Fruit fly (Drosophila melanogaster) S2 (cell line): ENCODE results near the gene CG14400.

Source experiments
- CG8478 ChIP-seq: fragments of >200 bp; optimal IDR thresholded peaks from 2 replicates; lab custom pipeline; 2018
- CTCF ChIP-seq, 2 experiments: fragments of >200 bp; optimal IDR thresholded peaks; 2 replicates each; lab custom pipeline; 2018

The CG14400 gene

DNA sequence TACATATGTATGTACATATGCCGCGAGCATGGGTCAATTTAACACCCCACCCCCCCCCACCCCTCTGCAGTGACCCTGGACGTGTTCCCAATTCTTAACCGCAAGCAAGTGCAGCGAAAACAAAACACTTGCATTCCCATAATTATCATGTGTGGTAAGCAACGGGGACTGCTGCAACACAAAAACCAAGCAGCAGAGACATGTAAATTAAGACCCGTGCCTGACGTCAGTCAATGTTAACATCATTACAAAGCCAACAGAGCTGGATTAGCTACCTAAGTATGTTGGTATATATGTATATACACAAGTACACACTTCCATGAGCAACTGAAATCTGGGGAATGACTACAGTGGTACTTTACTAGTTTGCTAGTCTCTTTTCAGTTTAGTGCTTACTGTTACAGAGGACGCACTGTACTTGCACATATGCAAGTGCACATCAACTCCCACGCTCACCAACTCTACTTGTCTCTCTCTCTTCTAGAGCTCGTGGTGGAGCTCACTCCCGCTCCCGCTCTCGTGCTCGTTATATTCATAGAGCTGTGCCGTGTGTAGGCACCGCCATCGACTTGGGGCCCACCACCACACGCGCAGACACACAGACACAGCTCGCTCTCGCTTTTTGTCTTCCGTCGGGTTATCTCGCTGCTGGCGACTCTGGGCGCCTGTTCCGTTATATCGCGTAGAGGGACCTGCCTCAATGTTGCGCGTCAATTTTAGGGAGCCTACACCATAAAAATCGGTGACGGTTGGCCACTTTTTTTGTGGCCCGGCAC is 36.3 kb downstream of the CG14400 start:
- no peak for TF ChIP-seq CG8478 (lab: Kevin White, UChicago)

DNA sequence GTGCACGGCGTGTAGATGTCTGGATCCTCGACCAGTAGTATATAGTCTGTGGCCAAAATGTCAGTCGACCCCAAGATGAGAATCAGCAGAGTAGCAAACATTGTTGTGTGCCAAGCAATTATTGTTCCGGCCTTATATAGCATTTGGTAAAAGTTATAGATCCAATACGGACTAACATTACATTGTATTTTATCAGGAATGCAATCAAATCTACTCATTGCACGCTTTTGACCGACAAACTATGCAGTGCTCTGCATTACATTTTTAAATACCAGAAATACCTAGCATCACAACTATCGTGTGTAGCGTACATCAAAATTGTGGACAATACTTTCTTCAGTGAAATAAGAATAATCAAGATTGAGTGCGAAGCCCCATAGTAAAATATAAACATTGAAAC is 36.9 kb downstream of the CG14400 start, which contains the start of gene CheB38c:
CheB38c (minus strand) TSS at position 101 of the 400 bp plus-strand sequence.
- no peak for TF ChIP-seq CTCF (optimal IDR thresholded peaks at IDR 0.05; lab: Kevin White, UChicago)

DNA sequence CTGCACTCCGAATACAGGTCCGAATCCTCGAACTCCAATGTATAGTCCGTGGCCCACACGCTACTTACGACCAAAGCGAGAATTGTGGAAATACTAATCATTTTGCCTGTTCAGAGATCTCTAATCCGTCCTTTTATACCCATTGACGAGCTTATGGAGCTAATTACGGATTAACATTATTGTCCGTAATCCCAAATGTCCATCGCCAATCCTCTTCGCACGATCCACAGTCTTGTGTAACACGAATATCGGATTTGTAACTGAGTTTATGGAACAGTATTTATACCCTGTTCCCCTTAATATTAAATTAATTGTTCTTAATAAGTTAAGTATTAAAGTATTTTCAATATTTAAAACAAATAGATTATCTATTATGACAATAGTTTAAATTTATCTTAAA is 39.3 kb downstream of the CG14400 start, which contains the start of gene CheB38a:
CheB38a (minus strand) TSS at position 101 of the 400 bp plus-strand sequence.
- TF ChIP-seq CTCF (optimal IDR thresholded peaks at IDR 0.05; lab: Kevin White, UChicago) (no peak), CG8478 (lab: Kevin White, UChicago) (no peak)

DNA sequence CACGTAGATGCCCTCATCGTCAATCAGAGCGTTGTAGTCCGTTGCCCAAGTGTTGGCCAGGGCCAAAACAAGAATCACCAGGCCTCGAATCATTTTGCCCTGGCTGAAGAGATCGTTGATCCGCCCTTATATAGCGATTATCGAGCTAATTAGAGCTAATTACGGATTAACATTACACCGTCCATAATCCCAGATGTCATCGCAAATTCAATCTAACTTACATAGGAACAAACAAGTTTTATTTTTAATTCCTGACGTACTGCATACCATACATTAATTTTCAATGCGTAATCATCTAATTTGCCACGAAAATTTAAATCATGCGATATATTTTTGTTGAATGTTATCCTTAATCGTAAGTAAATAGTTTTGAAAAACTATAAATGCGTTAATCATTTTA is 40.5 kb downstream of the CG14400 start, which contains the start of gene CheB38b:
CheB38b (minus strand) TSS at position 101 of the 400 bp plus-strand sequence.
- TF ChIP-seq CTCF (optimal IDR thresholded peaks at IDR 0.05; lab: Kevin White, UChicago) (no peak), CG8478 (lab: Kevin White, UChicago) (no peak)

DNA sequence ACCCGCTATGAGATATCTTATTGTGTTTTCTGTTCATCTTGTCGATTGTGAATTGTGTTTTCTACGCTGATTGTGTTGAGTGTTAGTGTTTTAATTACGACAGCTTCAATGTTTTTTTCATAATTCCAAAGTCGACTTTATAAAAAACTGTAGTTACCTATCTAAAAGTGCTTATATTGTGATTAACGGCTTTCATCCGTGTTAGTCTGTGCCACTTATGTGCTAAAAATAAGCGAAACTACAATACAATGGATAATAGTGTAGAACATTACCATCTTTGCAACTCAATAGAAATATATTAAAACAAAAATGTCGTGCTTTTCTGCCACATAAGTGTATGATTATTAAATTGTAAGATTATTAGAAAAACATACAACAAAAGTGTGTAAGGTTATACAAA is 41.6 kb downstream of the CG14400 start, which contains the start of gene CG33322:
CG33322 (minus strand) TSS at position 101 of the 400 bp plus-strand sequence.
- no peak for TF ChIP-seq CTCF (optimal IDR thresholded peaks at IDR 0.05; lab: Kevin White, UChicago)
- TF ChIP-seq CG8478 (lab: Kevin White, UChicago), result no peak

DNA sequence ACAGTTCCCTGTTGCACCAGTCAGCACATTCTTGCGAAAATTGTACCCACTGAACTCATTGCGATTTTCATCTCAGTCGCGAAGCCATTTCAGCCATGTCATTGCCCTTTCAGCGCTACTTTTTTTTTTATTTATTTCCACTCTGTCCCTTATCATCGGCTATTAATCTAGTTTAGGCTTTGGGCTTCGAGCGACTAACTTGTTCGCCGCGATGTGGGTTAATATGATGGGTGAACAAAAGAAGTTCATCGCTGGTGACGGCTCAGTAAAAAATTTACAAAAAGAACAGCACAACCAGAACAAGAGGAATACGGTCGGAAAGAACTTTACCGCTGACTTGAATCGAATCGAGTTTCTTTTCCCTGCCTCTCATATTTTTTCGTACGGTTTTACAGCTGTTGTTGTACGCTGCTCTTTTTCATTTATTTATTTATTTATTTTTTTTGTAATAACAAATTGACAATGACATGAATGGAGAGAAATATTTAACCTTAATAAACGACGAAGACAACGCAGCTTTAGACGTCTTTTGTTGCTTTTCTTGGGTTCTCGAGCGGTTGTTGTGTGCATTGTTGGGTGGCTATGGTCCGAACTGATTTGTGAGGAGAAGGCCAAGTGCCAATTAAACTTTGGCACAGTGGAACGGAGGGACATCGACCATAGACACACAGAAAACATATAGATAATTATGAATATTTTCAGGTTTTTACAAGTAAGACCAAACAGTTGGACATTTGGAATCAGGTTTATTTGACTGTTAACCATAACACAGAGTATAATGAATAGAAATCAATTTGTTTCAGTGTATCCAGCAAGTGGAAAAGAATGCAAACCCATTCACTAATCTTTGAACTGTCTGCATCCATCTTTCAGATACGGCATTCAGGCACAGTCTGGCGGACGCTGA is 45.2 kb downstream of the CG14400 start:
- TF ChIP-seq CG8478 (lab: Kevin White, UChicago), result no peak
- TF ChIP-seq CTCF (optimal IDR thresholded peaks at IDR 0.05; lab: Kevin White, UChicago), result no peak

DNA sequence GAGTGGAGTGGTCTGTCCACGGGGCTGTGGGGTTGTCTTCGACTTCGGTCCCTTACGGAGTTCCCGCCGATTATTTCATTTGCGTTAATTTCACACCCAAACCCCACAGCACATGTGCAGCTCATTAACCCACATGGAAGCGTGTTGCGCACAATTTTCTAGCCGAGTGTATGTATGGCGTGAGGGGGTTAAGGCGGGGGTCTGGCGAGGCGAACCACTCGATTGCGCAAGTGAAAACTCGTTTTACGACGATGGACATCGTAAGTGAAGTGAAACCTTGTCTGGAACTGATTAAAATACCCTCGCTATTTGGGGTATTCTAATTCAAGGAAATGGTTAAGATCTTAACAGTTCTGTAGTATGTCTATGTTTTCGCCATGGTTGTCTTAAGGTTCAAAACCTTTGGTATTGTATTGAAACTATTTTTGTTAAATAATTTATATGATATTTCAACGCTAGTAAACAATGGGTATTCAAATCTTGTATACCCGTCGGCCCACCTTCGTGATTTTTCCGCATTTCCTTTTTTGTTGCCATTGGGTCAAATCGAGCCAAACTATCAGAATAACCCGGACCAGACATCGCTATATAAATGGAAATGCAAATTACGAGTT is 46.5 kb downstream of the CG14400 start:
- no peak for TF ChIP-seq CTCF (optimal IDR thresholded peaks at IDR 0.05; lab: Kevin White, UChicago)
- TF ChIP-seq CG8478 (lab: Kevin White, UChicago), result no peak

DNA sequence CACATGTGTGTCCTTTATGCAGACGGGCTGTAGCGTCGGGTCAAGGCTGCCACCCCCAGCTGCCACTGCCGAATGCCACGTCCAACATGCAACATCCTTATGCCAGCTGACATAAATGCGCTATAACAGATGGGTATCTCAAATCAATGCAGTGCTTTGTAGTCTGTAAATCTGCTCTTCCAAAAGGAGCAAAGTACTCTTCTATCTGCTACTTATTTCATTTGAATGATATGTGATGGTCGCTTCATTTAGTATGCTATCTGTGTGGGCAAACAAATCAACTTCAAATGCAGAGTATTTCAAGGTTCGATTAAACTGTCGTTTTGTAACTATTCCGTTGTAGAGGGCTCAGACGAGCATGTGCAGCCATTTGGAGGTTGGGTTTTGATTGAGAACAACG is 48.5 kb downstream of the CG14400 start:
- TF ChIP-seq CG8478 (lab: Kevin White, UChicago), result no peak
- TF ChIP-seq CTCF (optimal IDR thresholded peaks at IDR 0.05; lab: Kevin White, UChicago), result no peak

DNA sequence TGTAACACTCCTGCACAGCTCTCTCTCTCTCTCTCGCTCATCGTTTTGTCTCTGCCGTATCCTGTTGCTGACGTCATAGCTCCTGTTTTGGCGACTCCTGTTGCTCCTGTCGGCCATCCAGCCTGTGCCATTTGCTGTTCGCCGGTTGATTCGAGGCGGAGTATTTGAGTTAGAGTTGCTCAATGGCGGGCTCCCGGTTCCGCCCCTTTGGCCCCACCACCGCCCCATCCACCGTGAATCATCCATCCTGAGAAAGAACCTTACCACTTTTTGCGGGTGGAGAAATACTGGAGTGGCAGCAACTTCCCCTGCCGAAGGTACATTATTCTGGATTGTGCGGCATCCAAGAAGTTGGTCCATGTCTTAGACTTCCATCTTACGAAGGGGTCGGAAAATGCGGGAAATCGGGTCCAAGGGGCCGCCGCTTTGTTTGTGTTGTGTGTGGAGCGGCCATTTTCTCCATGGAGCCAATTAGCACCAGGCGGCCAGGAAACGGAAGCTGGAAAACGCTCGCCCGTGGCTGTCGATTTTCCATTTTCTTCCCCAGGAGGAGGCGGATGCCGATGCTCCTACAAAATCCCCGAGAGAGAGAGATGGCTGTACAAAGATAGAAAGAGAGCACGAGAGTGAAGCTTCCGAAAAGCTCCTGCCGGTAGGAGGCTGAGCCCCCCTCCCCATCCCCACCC is 49.0 kb downstream of the CG14400 start:
- no peak for TF ChIP-seq CG8478 (lab: Kevin White, UChicago)
- no peak for TF ChIP-seq CTCF (optimal IDR thresholded peaks at IDR 0.05; lab: Kevin White, UChicago)

DNA sequence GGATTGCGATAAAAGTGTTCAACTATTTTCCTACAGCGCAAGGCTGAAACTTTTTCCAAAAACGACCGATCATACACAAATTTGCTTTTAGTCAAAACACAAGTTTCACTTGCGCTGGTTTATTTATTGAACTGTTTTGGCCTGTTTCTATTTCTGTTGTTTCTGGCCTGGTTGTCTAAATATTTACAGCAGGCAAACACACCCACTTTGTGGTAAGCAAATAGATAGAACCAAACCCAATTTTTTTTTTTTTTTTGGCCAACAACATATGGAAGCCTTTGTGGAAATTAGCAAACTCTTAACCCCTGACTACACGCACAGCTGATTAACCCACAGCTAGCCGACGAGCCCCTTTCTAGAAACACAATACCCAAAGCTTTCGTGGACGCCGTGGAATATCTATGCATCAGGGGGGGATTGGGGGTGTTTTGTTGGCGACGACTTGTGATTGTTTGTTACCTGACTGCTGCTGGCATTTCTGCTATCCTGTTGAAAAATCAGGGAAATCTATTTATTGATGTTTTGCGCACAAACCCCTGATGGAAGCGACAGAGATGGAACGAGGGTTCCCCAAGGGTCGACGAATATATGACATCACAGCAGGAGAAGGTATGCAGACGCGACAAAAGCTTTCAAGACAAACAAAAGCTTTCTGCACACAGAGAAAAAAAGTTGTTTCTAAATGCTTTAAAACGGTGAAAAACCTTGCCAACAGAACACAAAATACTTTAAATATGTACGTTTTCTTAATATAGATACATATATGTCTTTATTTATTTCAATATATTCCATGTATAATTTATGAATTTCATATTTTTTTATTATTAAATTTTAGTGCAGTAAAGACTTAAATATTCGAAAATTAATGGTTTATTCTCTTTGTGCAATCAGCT is 49.8 kb downstream of the CG14400 start:
- TF ChIP-seq CTCF (optimal IDR thresholded peaks at IDR 0.05; lab: Kevin White, UChicago), result no peak
- no peak for TF ChIP-seq CG8478 (lab: Kevin White, UChicago)
